Fruit fly (Drosophila melanogaster): ENCODE results near the gene Spn.

Gene Spn

DNA sequence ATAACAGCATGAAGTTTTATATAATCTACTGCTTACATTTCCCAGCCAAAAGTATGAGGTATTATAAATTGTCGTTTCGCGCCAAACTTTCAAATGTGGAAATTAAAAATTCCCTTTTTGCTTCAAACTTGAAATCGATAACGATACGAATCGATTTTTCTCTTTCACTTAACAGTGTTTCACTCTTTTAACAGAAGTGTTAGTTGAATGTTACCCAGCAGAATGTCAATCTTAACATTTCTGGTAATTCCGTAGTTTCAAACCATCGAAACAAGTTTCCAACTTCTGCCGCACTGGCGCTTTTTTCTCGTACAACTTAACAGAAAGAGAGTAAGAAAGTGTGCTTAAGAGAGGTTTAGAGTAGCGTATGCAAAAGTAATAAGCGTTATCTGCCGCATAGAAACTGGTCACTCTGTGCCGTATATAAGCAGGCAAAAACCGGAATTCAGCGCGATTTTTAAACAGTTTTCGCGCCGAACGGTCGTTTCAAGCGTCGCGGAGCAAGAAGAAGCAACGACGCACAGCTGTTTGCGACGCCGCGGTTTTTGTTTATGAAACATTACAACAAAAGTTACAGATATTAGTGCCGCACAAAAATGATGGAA, 87.6 kb downstream of the Spn start (continued):
- no peak for TF ChIP-seq CG12744 (GFP tag; optimal IDR thresholded peaks at IDR 0.05)
- no peak for TF ChIP-seq ftz-f1 (GFP tag; optimal IDR thresholded peaks at IDR 0.05)
- TF ChIP-seq ac (GFP tag; optimal IDR thresholded peaks at IDR 0.05): peak; percentile 49
- no peak for TF ChIP-seq ase (GFP tag; IDR thresholded peaks at IDR 0.05)
- TF ChIP-seq Ets97D (GFP tag; optimal IDR thresholded peaks at IDR 0.05): peak; percentile 78
- TF ChIP-seq CG8281 (tag; optimal IDR thresholded peaks at IDR 0.05): no peak
- peak; percentile 69 for TF ChIP-seq CG8290 (GFP tag; optimal IDR thresholded peaks at IDR 0.05)
- TF ChIP-seq CG8290 (tag; optimal IDR thresholded peaks at IDR 0.05): peak in 1 of 2 experiments; percentile 67
- TF ChIP-seq CG18764 (GFP tag; optimal IDR thresholded peaks at IDR 0.05): no peak
- peak; percentile 26 for TF ChIP-seq CG3995 (GFP tag; optimal IDR thresholded peaks at IDR 0.05)
- TF ChIP-seq CG4282 (GFP tag; optimal IDR thresholded peaks at IDR 0.05): peak; percentile 37
- peak; percentile 54; the same call in 2 of the 3 replicates for TF ChIP-seq HLH4C (GFP tag; IDR thresholded peaks at IDR 0.05; ENCODE audit: partially characterized antibody)
- TF ChIP-seq Sox102F (GFP tag; optimal IDR thresholded peaks at IDR 0.05): no peak
- peak; percentile 2 for TF ChIP-seq odd (GFP tag; optimal IDR thresholded peaks at IDR 0.05)
- peak; percentile 89 for TF ChIP-seq Dp (GFP tag; optimal IDR thresholded peaks at IDR 0.05)
- TF ChIP-seq eyg (GFP tag; optimal IDR thresholded peaks at IDR 0.05): no peak
- 0 out of 2 replicates have a peak, but pooled peaks have one; percentile 11 for TF ChIP-seq CG1024 (GFP tag; IDR thresholded peaks at IDR 0.05)
- peak; percentile 67 for TF ChIP-seq Fer1 (GFP tag; optimal IDR thresholded peaks at IDR 0.05)
- no peak for TF ChIP-seq cad (GFP tag; optimal IDR thresholded peaks at IDR 0.05)
- no peak for TF ChIP-seq Doc2 (GFP tag; IDR thresholded peaks at IDR 0.05)
- peak; percentile 67 for TF ChIP-seq her (GFP tag; optimal IDR thresholded peaks at IDR 0.05)
- peak; percentile 77 for TF ChIP-seq CG8924 (tag; optimal IDR thresholded peaks at IDR 0.05)
- no peak for TF ChIP-seq org-1 (GFP tag; optimal IDR thresholded peaks at IDR 0.05)
- no peak for TF ChIP-seq dysf (GFP tag; IDR thresholded peaks at IDR 0.05)
- TF ChIP-seq CG2202 (tag; optimal IDR thresholded peaks at IDR 0.05): peak; percentile 20
- TF ChIP-seq vfl (GFP tag; optimal IDR thresholded peaks at IDR 0.05): peak; percentile 30
- TF ChIP-seq ttk (GFP tag; IDR thresholded peaks at IDR 0.05): no peak
- no peak for TF ChIP-seq bab2 (GFP tag; optimal IDR thresholded peaks at IDR 0.05)
- no peak for TF ChIP-seq CG11085 (GFP tag; IDR thresholded peaks at IDR 0.05)
- TF ChIP-seq Hsf (GFP tag; optimal IDR thresholded peaks at IDR 0.05): peak; percentile 59
- peak in 1 of 2 experiments; percentile 28 for TF ChIP-seq Hr51 (GFP tag; optimal IDR thresholded peaks at IDR 0.05)
- no peak for TF ChIP-seq croc (GFP tag; conservative IDR thresholded peaks at IDR 0.05)
- TF ChIP-seq br (optimal IDR thresholded peaks at IDR 0.05): no peak
- no peak for TF ChIP-seq Sox100B (GFP tag; optimal IDR thresholded peaks at IDR 0.05)
- TF ChIP-seq NFAT (GFP tag; IDR thresholded peaks at IDR 0.05): 0 out of 2 replicates have a peak, but pooled peaks have one; percentile 36
- no peak for TF ChIP-seq tll (GFP tag; optimal IDR thresholded peaks at IDR 0.05)
- TF ChIP-seq Tbp (GFP tag; optimal IDR thresholded peaks at IDR 0.05): peak; percentile 3
- TF ChIP-seq zfh2 (GFP tag; optimal IDR thresholded peaks at IDR 0.05): no peak
- no peak for TF ChIP-seq CG11093 (GFP tag; IDR thresholded peaks at IDR 0.05)
- TF ChIP-seq gce (GFP tag; IDR thresholded peaks at IDR 0.05): no peak
- TF ChIP-seq pfk (GFP tag; optimal IDR thresholded peaks at IDR 0.05): peak; percentile 42
- peak; percentile 31 for TF ChIP-seq gsb-n (tag; optimal IDR thresholded peaks at IDR 0.05)
- no peak for TF ChIP-seq exex (tag; optimal IDR thresholded peaks at IDR 0.05)
- TF ChIP-seq Dip2 (GFP tag; IDR thresholded peaks at IDR 0.05): no peak
- TF ChIP-seq CG13894 (tag; optimal IDR thresholded peaks at IDR 0.05): peak; percentile 76
- no peak for TF ChIP-seq CG30431 (GFP tag; optimal IDR thresholded peaks at IDR 0.05)
- peak; percentile 1 for TF ChIP-seq CG10654 (GFP tag; optimal IDR thresholded peaks at IDR 0.05)
- TF ChIP-seq Gsc (GFP tag; IDR thresholded peaks at IDR 0.05): no peak
- no peak for TF ChIP-seq bowl (GFP tag; IDR thresholded peaks at IDR 0.05)
- peak; percentile 4 for TF ChIP-seq Kr (GFP tag; optimal IDR thresholded peaks at IDR 0.05)
- TF ChIP-seq CG18619 (GFP tag; optimal IDR thresholded peaks at IDR 0.05): no peak
- TF ChIP-seq CG10979 (tag; optimal IDR thresholded peaks at IDR 0.05): peak; percentile 8
